Fruit fly (Drosophila melanogaster) Kc167 (cell line): ENCODE measurements around the gene CG8301.

ENCODE experiments used
- Sin3A ChIP-seq: fragments of >200 bp; optimal IDR thresholded peaks from 2 replicates; lab custom pipeline; 2018; ENCODE audit warnings: missing external identifiers
- h ChIP-seq: fragments of >200 bp; optimal IDR thresholded peaks from 3 replicates; lab custom pipeline; 2018; ENCODE audit warnings: missing external identifiers

DNA sequence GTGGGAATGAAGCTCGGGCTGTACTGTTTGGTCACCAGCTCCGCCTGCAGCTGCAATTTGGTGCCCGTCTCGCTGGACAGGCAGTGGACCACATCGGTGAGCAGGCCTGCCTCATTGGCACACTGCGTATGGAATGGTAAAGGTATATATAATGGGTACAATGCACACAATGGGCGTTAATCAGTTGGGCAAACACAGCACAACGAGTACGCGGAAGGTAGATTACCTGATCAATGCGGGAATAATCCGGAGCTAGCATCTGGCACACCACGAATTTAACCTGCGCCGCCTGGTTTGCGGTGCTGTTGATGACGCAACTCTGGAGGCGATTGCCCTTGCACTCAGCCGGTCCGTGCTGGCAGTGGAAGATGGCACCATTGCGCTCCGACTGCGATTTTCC lies 44.3 kb downstream of the CG8301 start:
- no peak for TF ChIP-seq h (lab: Kevin White, UChicago)
- no peak for TF ChIP-seq Sin3A (lab: Kevin White, UChicago)
